4 fruit fly cellular contexts compared by ENCODE assay signal in the genomic region with DNA sequence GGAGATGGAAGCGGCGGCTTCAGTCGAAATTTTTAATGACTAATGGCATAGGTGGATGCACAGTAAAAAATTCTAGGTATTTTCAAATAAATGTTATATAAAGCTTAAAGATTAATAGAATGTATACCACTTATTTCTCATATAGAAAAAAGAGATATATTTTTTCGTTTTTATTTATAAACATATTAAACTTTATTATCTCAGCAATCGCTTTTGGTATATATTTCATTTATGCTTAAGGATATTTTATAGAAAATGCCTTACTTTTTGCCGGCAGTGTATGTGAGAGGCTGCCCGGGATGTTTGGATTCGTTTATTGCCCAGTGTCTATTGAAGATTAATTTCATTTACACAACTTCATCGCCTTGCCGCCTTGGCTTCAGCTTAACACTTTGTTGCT.
TF ChIP-seq lines count a peak whose summit lies in the region.

No protein-coding gene starts in this region.

- no peak for TF ChIP-seq CTCF in whole organism, embryonic (GFP tag; optimal IDR thresholded peaks at IDR 0.05; lab: Kevin White, UChicago)

TF ChIP-seq in whole organism, embryonic, 481 proteins besides CTCF, POLR2A, EP300 and RAD21 (continues in another document):
- TF ChIP-seq CG10267 (tag; optimal IDR thresholded peaks at IDR 0.05; lab: Kevin White, UChicago) (peak; percentile 24), gem (tag; optimal IDR thresholded peaks at IDR 0.05; lab: Kevin White, UChicago) (peak; percentile 46), sens (GFP tag; lab: Kevin White, UChicago) (peak; percentile 43), dmrt11E (tag; optimal IDR thresholded peaks at IDR 0.05; lab: Kevin White, UChicago) (peak; percentile 55), phol (tag; optimal IDR thresholded peaks at IDR 0.05; lab: Kevin White, UChicago) (peak; percentile 4), sr (GFP tag; IDR thresholded peaks at IDR 0.05; lab: Robert Waterston, UW) (no peak), CG2712 (tag; optimal IDR thresholded peaks at IDR 0.05; lab: Kevin White, UChicago) (peak; percentile 45), Xrp1 (GFP tag; IDR thresholded peaks at IDR 0.05; lab: Robert Waterston, UW) (peak; percentile 30; the same call in 1 of the 2 replicates), CG9727 (GFP tag; optimal IDR thresholded peaks at IDR 0.05; lab: Kevin White, UChicago) (peak; percentile 27), CG6689 (GFP tag; IDR thresholded peaks at IDR 0.05; lab: Robert Waterston, UW) (no peak), CG8388 (GFP tag; optimal IDR thresholded peaks at IDR 0.05; lab: Kevin White, UChicago) (peak; percentile 40), zf30C (GFP tag; optimal IDR thresholded peaks at IDR 0.05; lab: Kevin White, UChicago) (peak; percentile 35), exex (tag; optimal IDR thresholded peaks at IDR 0.05; lab: Kevin White, UChicago) (no peak), CG17829 (tag; optimal IDR thresholded peaks at IDR 0.05; lab: Kevin White, UChicago) (peak; percentile 27), CG16863 (GFP tag; optimal IDR thresholded peaks at IDR 0.05; lab: Kevin White, UChicago) (no peak), Sry-β (GFP tag; optimal IDR thresholded peaks at IDR 0.05; lab: Kevin White, UChicago) (no peak), lola (GFP tag; optimal IDR thresholded peaks at IDR 0.05; lab: Kevin White, UChicago) (peak in 1 of 3 experiments; percentile 44), CG15696 (tag; optimal IDR thresholded peaks at IDR 0.05; lab: Kevin White, UChicago) (peak; percentile 8), row (GFP tag; IDR thresholded peaks at IDR 0.05; lab: Robert Waterston, UW) (0 out of 3 replicates have a peak, but pooled peaks have one; percentile 13), CG32767 (GFP tag; IDR thresholded peaks at IDR 0.05; lab: Robert Waterston, UW) (no peak), Adf1 (GFP tag; IDR thresholded peaks at IDR 0.05; lab: Robert Waterston, UW) (no peak), CG14710 (tag; optimal IDR thresholded peaks at IDR 0.05; lab: Kevin White, UChicago) (peak; percentile 9)

TF ChIP-seq in whole organism, prepupa, 60 proteins besides CTCF, POLR2A, EP300 and RAD21 (continues in another document):
- TF ChIP-seq CG3919 (GFP tag; optimal IDR thresholded peaks at IDR 0.05; lab: Kevin White, UChicago) (no peak), CG4318 (GFP tag; optimal IDR thresholded peaks at IDR 0.05; lab: Kevin White, UChicago) (no peak), Ets21C (GFP tag; optimal IDR thresholded peaks at IDR 0.05; lab: Kevin White, UChicago) (no peak), CG10631 (GFP tag; optimal IDR thresholded peaks at IDR 0.05; lab: Kevin White, UChicago) (no peak), Hr38 (GFP tag; optimal IDR thresholded peaks at IDR 0.05; lab: Kevin White, UChicago) (no peak), CG6276 (GFP tag; optimal IDR thresholded peaks at IDR 0.05; lab: Kevin White, UChicago) (no peak), Smox (GFP tag; optimal IDR thresholded peaks at IDR 0.05; lab: Kevin White, UChicago) (peak; percentile 14), Met (GFP tag; optimal IDR thresholded peaks at IDR 0.05; lab: Kevin White, UChicago) (peak; percentile 19), Hr4 (GFP tag; optimal IDR thresholded peaks at IDR 0.05; lab: Kevin White, UChicago) (no peak), Ets96B (tag; optimal IDR thresholded peaks at IDR 0.05; lab: Kevin White, UChicago) (no peak), achi (GFP tag; optimal IDR thresholded peaks at IDR 0.05; lab: Kevin White, UChicago) (peak; percentile 19), eg (GFP tag; IDR thresholded peaks at IDR 0.05; lab: Robert Waterston, UW) (no peak), CG7368 (GFP tag; optimal IDR thresholded peaks at IDR 0.05; lab: Kevin White, UChicago) (no peak), svp (GFP tag; lab: Kevin White, UChicago) (peak; percentile 61), CG9139 (GFP tag; optimal IDR thresholded peaks at IDR 0.05; lab: Kevin White, UChicago) (no peak), dsx (GFP tag; optimal IDR thresholded peaks at IDR 0.05; lab: Kevin White, UChicago; ENCODE audit: poor library complexity, severe bottlenecking) (peak; percentile 51), CG15336 (GFP tag; IDR thresholded peaks at IDR 0.05; lab: Robert Waterston, UW) (no peak), CG10669 (GFP tag; optimal IDR thresholded peaks at IDR 0.05; lab: Kevin White, UChicago) (no peak), fd85E (GFP tag; optimal IDR thresholded peaks at IDR 0.05; lab: Kevin White, UChicago) (no peak), topi (GFP tag; optimal IDR thresholded peaks at IDR 0.05; lab: Kevin White, UChicago) (no peak), CG3032 (tag; optimal IDR thresholded peaks at IDR 0.05; lab: Kevin White, UChicago) (no peak), Sox102F (GFP tag; optimal IDR thresholded peaks at IDR 0.05; lab: Kevin White, UChicago) (no peak), CG31627 (GFP tag; optimal IDR thresholded peaks at IDR 0.05; lab: Kevin White, UChicago) (no peak)

TF ChIP-seq in whole organism, pupa, 21 proteins besides CTCF, POLR2A, EP300 and RAD21:
- TF ChIP-seq CG10348 (GFP tag; IDR thresholded peaks at IDR 0.05; lab: Robert Waterston, UW) (no peak), CG14655 (GFP tag; optimal IDR thresholded peaks at IDR 0.05; lab: Kevin White, UChicago) (peak; percentile 21), CG8159 (tag; optimal IDR thresholded peaks at IDR 0.05; lab: Kevin White, UChicago) (peak; percentile 23), CG17806 (tag; optimal IDR thresholded peaks at IDR 0.05; lab: Kevin White, UChicago) (no peak), CG8301 (tag; optimal IDR thresholded peaks at IDR 0.05; lab: Kevin White, UChicago) (no peak)

TF ChIP-seq in whole organism, wandering third instar larva, 38 proteins besides CTCF, POLR2A, EP300 and RAD21:
- TF ChIP-seq sv (GFP tag; optimal IDR thresholded peaks at IDR 0.05; lab: Kevin White, UChicago) (no peak), HLH106 (tag; optimal IDR thresholded peaks at IDR 0.05; lab: Kevin White, UChicago) (peak; percentile 12), h (GFP tag; optimal IDR thresholded peaks at IDR 0.05; lab: Kevin White, UChicago) (peak; percentile 4)
TF ChIP-seq in whole organism, wandering third instar larva: peak in this region for 2.
